Worm (Caenorhabditis elegans) whole organism, late embryonic: ENCODE results near the gene K12H6.6.

ENCODE experiments used
- hlh-30 ChIP-seq: sonication (generic microtip); optimal IDR thresholded peaks from 2 replicates; lab custom pipeline; 2017; ENCODE audit warnings: antibody characterized with exemption, missing genetic modification characterization, missing compliant biosample characterization; ENCODE audit not compliant: insufficient read depth
- nhr-11 ChIP-seq: fragments of 150-350 bp; optimal IDR thresholded peaks from 2 replicates; lab custom pipeline; 2014; ENCODE audit warnings: missing biosample characterization, missing genetic modification characterization
- pha-4 ChIP-seq: fragments of 150-350 bp; optimal IDR thresholded peaks from 2 replicates; lab custom pipeline; 2018; ENCODE audit warnings: missing biosample characterization, missing genetic modification reagents, missing genetic modification characterization
- ttx-3 ChIP-seq: sonication (generic microtip); optimal IDR thresholded peaks from 2 replicates; lab custom pipeline; 2016; ENCODE audit warnings: missing genetic modification reagents, missing genetic modification characterization, missing compliant biosample characterization
- unc-55 ChIP-seq: sonication (generic microtip); optimal IDR thresholded peaks from 2 replicates; lab custom pipeline; 2017; ENCODE audit warnings: missing biosample characterization, missing genetic modification reagents, missing genetic modification characterization

DNA sequence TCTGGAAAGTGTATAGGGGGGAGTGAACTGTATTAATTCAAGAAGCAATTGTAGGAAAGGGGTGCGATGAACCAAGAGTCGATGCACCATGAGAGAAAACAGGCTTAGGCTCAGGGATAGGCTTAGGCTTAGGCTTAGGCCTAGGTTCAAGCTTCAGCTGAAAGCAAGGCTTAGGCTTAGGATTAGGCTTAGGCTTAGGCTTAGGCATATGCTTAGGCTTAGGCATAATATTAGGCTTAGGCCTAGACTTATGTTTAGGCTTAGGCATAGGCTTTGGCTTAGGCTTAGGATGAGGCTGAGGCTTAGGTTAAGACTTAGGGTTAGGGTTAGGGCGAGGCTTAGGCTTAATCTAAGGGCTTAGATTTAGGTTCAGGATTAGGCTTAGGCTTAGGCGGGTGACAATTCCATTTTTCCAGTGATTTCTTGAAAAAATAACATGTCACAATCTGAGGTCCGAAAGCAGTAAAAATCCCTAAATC is 31.6 kb upstream of the K12H6.6 start:
- TF ChIP-seq nhr-11 (tag; lab: Kevin White, UChicago) (no peak), ttx-3 (no peak), hlh-30 (tag; lab: Kevin White, UChicago) (no peak), pha-4 (tag; lab: Kevin White, UChicago) (no peak), unc-55 (GFP tag; lab: Kevin White, UChicago) (no peak)
